Worm (Caenorhabditis elegans): ENCODE measurements around the gene inx-9.

ce11 chrIV:11700752-11701151, 24.6 kb downstream of the inx-9 start, which contains the start of gene dpy-20:
- TF ChIP-seq unc-30 (tag; optimal IDR thresholded peaks at IDR 0.05) (no peak), ama-1 (optimal IDR thresholded peaks at IDR 0.05) (no peak)

Data from whole organism, L1 larva.